Worm (Caenorhabditis elegans): ENCODE data around the gene C08E8.4.

Gene C08E8.4

DNA sequence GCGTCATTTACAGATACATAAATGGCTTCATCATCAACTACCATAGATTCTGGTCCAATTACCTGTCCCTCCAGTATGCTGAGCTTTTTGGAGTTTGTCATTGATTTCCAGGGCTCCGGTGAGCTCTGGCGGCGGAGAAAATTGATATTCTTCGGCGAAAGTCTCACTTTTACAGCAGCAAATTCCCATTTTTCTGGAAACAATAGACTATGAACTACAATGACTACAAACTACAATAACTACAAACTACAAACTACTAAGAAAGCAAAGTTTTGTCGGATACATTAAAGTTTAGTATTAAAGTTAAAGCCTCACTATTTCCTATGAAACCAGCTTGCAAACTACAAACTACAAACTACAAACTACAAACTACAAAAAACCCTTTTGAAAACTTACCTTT lies 15.9 kb upstream of the C08E8.4 start, which contains the start of gene C08E8.2:
C08E8.2 (minus strand) TSS at position 101 of the 400 bp plus-strand sequence.
- TF ChIP-seq egl-44 (GFP tag; IDR thresholded peaks at IDR 0.05) = no peak
- TF ChIP-seq lsl-1 (GFP tag; optimal IDR thresholded peaks at IDR 0.05) = no peak
- no peak for TF ChIP-seq snpc-1.3 (tag; optimal IDR thresholded peaks at IDR 0.05; ENCODE audit: insufficient read depth)
- no peak for TF ChIP-seq F22D6.2 (tag; optimal IDR thresholded peaks at IDR 0.05)
- TF ChIP-seq pbrm-1 (GFP tag; IDR thresholded peaks at IDR 0.05) = no peak
- TF ChIP-seq ztf-3 (GFP tag; optimal IDR thresholded peaks at IDR 0.05) = no peak
- no peak for TF ChIP-seq sea-2 (GFP tag; IDR thresholded peaks at IDR 0.05)
- TF ChIP-seq tbx-9 (tag; optimal IDR thresholded peaks at IDR 0.05; ENCODE audit: borderline replicate concordance) = no peak
- TF ChIP-seq dpff-1 (tag; optimal IDR thresholded peaks at IDR 0.05) = no peak
- TF ChIP-seq C17E4.6 (GFP tag; IDR thresholded peaks at IDR 0.05) = no peak
- TF ChIP-seq F33H1.4 (GFP tag; IDR thresholded peaks at IDR 0.05) = no peak
- no peak for TF ChIP-seq Y95B8A.8 (GFP tag; IDR thresholded peaks at IDR 0.05)
- no peak for TF ChIP-seq madf-6 (GFP tag; IDR thresholded peaks at IDR 0.05)
- no peak for TF ChIP-seq F55B11.4 (tag; optimal IDR thresholded peaks at IDR 0.05; ENCODE audit: borderline replicate concordance, insufficient read depth)
- TF ChIP-seq nfyb-1 (GFP tag; IDR thresholded peaks at IDR 0.05) = no peak
- TF ChIP-seq K12H6.12 (tag; optimal IDR thresholded peaks at IDR 0.05) = no peak
- TF ChIP-seq nfya-2 (GFP tag; IDR thresholded peaks at IDR 0.05) = no peak

- no peak for TF ChIP-seq him-1 (tag; optimal IDR thresholded peaks at IDR 0.05)
- TF ChIP-seq cebp-2 (GFP tag; IDR thresholded peaks at IDR 0.05) = no peak
- TF ChIP-seq bed-2 (GFP tag; IDR thresholded peaks at IDR 0.05) = no peak
- TF ChIP-seq attf-3 (GFP tag; conservative IDR thresholded peaks at IDR 0.05) = no peak
- TF ChIP-seq somi-1 (GFP tag; optimal IDR thresholded peaks at IDR 0.05) = no peak
- no peak for TF ChIP-seq let-526 (GFP tag; IDR thresholded peaks at IDR 0.05)
- TF ChIP-seq tlf-1 (GFP tag; optimal IDR thresholded peaks at IDR 0.05) = no peak
- TF ChIP-seq ztf-25 (GFP tag; IDR thresholded peaks at IDR 0.05) = no peak
- TF ChIP-seq snpc-1.3 (tag; optimal IDR thresholded peaks at IDR 0.05; ENCODE audit: insufficient read depth) = no peak
- no peak for TF ChIP-seq ceh-91 (GFP tag; IDR thresholded peaks at IDR 0.05)
- TF ChIP-seq ceh-27 (GFP tag; optimal IDR thresholded peaks at IDR 0.05) = no peak
- TF ChIP-seq mxl-1 (tag; optimal IDR thresholded peaks at IDR 0.05) = no peak
- no peak for TF ChIP-seq rcor-1 (GFP tag; IDR thresholded peaks at IDR 0.05)
Measured at ce11 chrV:18359888-18360287, 11.8 kb upstream of the C08E8.4 start, which contains the start of gene C08E8.5. C08E8.5 (minus strand) TSS chrV:18359988.

DNA sequence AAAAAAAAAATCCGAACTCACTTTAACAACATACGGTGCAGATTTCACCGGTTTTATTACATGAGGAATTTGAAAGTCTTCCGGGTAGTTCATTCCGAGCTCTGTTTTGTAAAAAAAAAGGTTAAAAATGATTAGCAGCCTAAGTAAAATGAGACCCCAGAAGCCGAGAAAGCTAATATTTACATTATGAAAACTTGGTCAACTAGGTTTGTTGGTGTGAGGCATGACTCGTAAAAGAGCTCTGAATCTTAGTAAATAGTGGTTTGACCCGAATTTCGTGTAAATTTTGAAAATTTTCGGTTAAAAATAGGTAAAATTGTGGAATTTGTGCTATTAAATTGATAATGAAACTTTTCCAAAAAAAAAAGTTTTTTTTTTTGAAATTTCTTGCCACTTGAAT lies 9.2 kb upstream of the C08E8.4 start, which contains the start of gene C08E8.1:
C08E8.1 (minus strand) TSS at position 101 of the 400 bp plus-strand sequence.
- TF ChIP-seq lin-40 (tag; optimal IDR thresholded peaks at IDR 0.05) (no peak), let-607 (tag; optimal IDR thresholded peaks at IDR 0.05) (no peak)

DNA sequence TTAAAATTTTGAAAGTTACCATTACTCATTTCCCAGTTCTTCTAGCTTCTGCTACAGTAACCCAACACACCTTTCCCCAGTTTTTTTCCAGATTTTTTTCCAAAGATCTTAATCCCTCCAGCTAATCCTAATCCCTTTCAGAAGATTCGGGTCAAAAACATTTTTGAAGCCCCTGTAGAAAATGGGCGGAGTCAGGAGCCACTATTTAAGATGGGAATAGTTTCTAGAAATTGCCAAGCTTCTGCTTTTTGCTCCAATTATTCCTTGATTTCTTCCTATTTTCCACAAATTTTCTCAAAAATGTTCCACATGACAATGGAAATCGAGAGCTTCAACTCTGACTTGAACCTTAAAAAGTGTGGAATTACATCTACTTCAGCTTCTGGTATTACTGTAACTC lies 7.1 kb upstream of the C08E8.4 start, which contains the start of gene C08E8.9:
C08E8.9 (plus strand) TSS at position 301 of the 400 bp plus-strand sequence.
- TF ChIP-seq ekl-4 (GFP tag; IDR thresholded peaks at IDR 0.05) (no peak), snpc-3.4 (tag; optimal IDR thresholded peaks at IDR 0.05) (no peak), unc-62 (GFP tag; optimal IDR thresholded peaks at IDR 0.05) (no peak), ztf-22 (GFP tag; optimal IDR thresholded peaks at IDR 0.05) (no peak), akir-1 (GFP tag; optimal IDR thresholded peaks at IDR 0.05) (no peak), hmg-20 (GFP tag; IDR thresholded peaks at IDR 0.05) (no peak), F23B12.7 (tag; optimal IDR thresholded peaks at IDR 0.05; ENCODE audit: insufficient read depth) (no peak), madf-3 (GFP tag; IDR thresholded peaks at IDR 0.05) (no peak), nhr-120 (GFP tag; IDR thresholded peaks at IDR 0.05) (no peak), Y95B8A.8 (GFP tag; IDR thresholded peaks at IDR 0.05) (no peak), Y53F4B.3 (GFP tag; IDR thresholded peaks at IDR 0.05) (no peak), rec-8 (tag; optimal IDR thresholded peaks at IDR 0.05) (no peak), tbp1 (GFP tag; optimal IDR thresholded peaks at IDR 0.05) (no peak), ztf-25 (GFP tag; IDR thresholded peaks at IDR 0.05) (no peak)
